Worm (Caenorhabditis elegans): Measurements from ENCODE around the gene C47E12.9.
A peak's percentile ranks its signal among the peaks of the same experiment; 100 is the strongest.

The C47E12.9 gene

ce11 chrIV:10006792-10007191 is 32.3 kb downstream of the C47E12.9 start, which contains the start of gene C47E12.13:
TSS of gene C47E12.13 (minus strand) at chrIV:10006892.
- TF ChIP-seq pag-3 (tag; optimal IDR thresholded peaks at IDR 0.05; ENCODE audit: borderline replicate concordance, insufficient read depth): no peak
- TF ChIP-seq hpl-2 (GFP tag; optimal IDR thresholded peaks at IDR 0.05): no peak
- TF ChIP-seq fos-1 (tag; optimal IDR thresholded peaks at IDR 0.05): no peak
- no peak for TF ChIP-seq zip-4 (GFP tag; optimal IDR thresholded peaks at IDR 0.05)
- TF ChIP-seq nhr-71 (tag; optimal IDR thresholded peaks at IDR 0.05): no peak
- no peak for TF ChIP-seq lin-14 (GFP tag; optimal IDR thresholded peaks at IDR 0.05)
- no peak for TF ChIP-seq efl-3 (GFP tag; optimal IDR thresholded peaks at IDR 0.05)
- no peak for TF ChIP-seq nhr-19 (GFP tag; conservative IDR thresholded peaks at IDR 0.05)
- TF ChIP-seq ceh-63 (GFP tag; optimal IDR thresholded peaks at IDR 0.05): no peak

DNA sequence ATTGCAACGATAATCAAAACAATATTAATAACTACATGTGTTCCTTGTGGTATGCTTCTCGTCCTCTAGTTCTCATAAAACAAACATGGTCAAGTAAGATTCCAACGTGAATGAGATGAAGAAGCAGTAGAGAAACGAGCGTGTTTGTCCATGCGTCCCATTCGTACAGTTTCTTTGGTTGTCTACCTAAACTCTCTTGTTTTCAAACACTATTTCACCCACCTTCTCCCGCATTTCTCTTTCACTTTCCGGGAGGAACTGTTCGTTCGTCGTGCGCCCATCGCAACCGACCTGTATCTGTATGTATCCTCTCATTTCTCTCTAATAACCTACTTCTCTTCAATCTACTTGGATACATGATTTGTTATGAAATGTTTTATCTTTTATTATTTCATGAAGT is 33.3 kb downstream of the C47E12.9 start:
- TF ChIP-seq lin-35 (GFP tag; optimal IDR thresholded peaks at IDR 0.05): peak in 1 of 2 experiments; percentile 10
- peak; percentile 5 for TF ChIP-seq nhr-20 (tag; optimal IDR thresholded peaks at IDR 0.05)
- TF ChIP-seq mep-1 (tag; optimal IDR thresholded peaks at IDR 0.05): no peak
- no peak for TF ChIP-seq mab-9 (GFP tag; IDR thresholded peaks at IDR 0.05)
- TF ChIP-seq efl-1 (optimal IDR thresholded peaks at IDR 0.05): peak in 1 of 2 experiments; percentile 4
- peak in 1 of 2 experiments; percentile 56 for TF ChIP-seq efl-1 (GFP tag; optimal IDR thresholded peaks at IDR 0.05 in 1 of 2)
- TF ChIP-seq ceh-8 (GFP tag; optimal IDR thresholded peaks at IDR 0.05): no peak
- no peak for TF ChIP-seq mef-2 (tag; optimal IDR thresholded peaks at IDR 0.05)
- TF ChIP-seq blmp-1 (tag; optimal IDR thresholded peaks at IDR 0.05): peak; percentile 99
- no peak for TF ChIP-seq swsn-7 (tag; optimal IDR thresholded peaks at IDR 0.05)
- TF ChIP-seq mdl-1 (tag; optimal IDR thresholded peaks at IDR 0.05): peak in 1 of 2 experiments; percentile 34
- TF ChIP-seq lin-14 (GFP tag; optimal IDR thresholded peaks at IDR 0.05): peak; percentile 78
- peak; percentile 5 for TF ChIP-seq nhr-71 (tag; optimal IDR thresholded peaks at IDR 0.05)
- peak; percentile 23 for TF ChIP-seq skn-1 (tag; optimal IDR thresholded peaks at IDR 0.05)
- TF ChIP-seq snu-23 (GFP tag; optimal IDR thresholded peaks at IDR 0.05): peak; percentile 33
- TF ChIP-seq unc-130 (tag; optimal IDR thresholded peaks at IDR 0.05): no peak
- TF ChIP-seq elt-3 (tag; optimal IDR thresholded peaks at IDR 0.05): peak in 2 of 6 experiments; percentile 32 to 67
- peak in 1 of 2 experiments; percentile 51 for TF ChIP-seq lsy-2 (tag; optimal IDR thresholded peaks at IDR 0.05)
- no peak for TF ChIP-seq dpl-1 (GFP tag; optimal IDR thresholded peaks at IDR 0.05)

ce11 chrIV:10009536-10009935 is 35.0 kb downstream of the C47E12.9 start, which contains the start of gene magu-4:
TSS of gene magu-4 (plus strand) at chrIV:10009753.
- TF ChIP-seq lin-14 (GFP tag; optimal IDR thresholded peaks at IDR 0.05): peak; percentile 39
- no peak for TF ChIP-seq ztf-11 (tag; optimal IDR thresholded peaks at IDR 0.05)
- TF ChIP-seq ama-1 (optimal IDR thresholded peaks at IDR 0.05): no peak
- TF ChIP-seq F16B12.6 (tag; optimal IDR thresholded peaks at IDR 0.05): no peak
- TF ChIP-seq blmp-1 (tag; optimal IDR thresholded peaks at IDR 0.05): peak; percentile 90
- no peak for TF ChIP-seq rnt-1 (tag; optimal IDR thresholded peaks at IDR 0.05)

- no peak for TF ChIP-seq sox-4 (tag; optimal IDR thresholded peaks at IDR 0.05)
- TF ChIP-seq dsc-1 (tag; optimal IDR thresholded peaks at IDR 0.05): no peak
- no peak for TF ChIP-seq efl-1 (optimal IDR thresholded peaks at IDR 0.05)
- peak in 1 of 2 experiments; percentile 4 for TF ChIP-seq efl-1 (GFP tag; optimal IDR thresholded peaks at IDR 0.05 in 1 of 2)
These were observed 42.5 kb downstream of the C47E12.9 start, which contains the start of gene ent-7 for ce11 chrIV:10016977-10017376. TSS of gene ent-7 (plus strand) at chrIV:10017277.

- no peak for TF ChIP-seq C34B4.2 (tag; optimal IDR thresholded peaks at IDR 0.05)
- TF ChIP-seq swsn-7 (tag; optimal IDR thresholded peaks at IDR 0.05): no peak
These were observed 43.1 kb downstream of the C47E12.9 start, which contains the start of gene F44D12.2 for ce11 chrIV:10017633-10018032. TSS of gene F44D12.2 (minus strand) at chrIV:10017733.

Measured in whole organism, L1 larva.